Fruit fly (Drosophila melanogaster) whole organism, embryonic: ENCODE results near the gene Taf11.

ENCODE experiments used
- Aef1 ChIP-seq: fragments of 200-800 bp; sonication (Bioruptor generic); IDR thresholded peaks from 3 replicates; pipeline ENCODE4 v1.3.6; 2022; ENCODE audit warnings: missing biosample characterization, missing genetic modification characterization
- Antp ChIP-seq: fragments of 200-800 bp; sonication (Bioruptor generic); optimal IDR thresholded peaks from 3 replicates; lab custom pipeline; 2016; ENCODE audit warnings: missing biosample characterization, missing genetic modification characterization
- Blimp-1 ChIP-seq: fragments of 200-800 bp; sonication (Bioruptor generic); optimal IDR thresholded peaks from 3 replicates; lab custom pipeline; 2018; ENCODE audit warnings: missing biosample characterization, missing genetic modification characterization, mild to moderate bottlenecking, moderate library complexity, missing genetic modification reagents
- C15 ChIP-seq: fragments of 200-800 bp; sonication (Bioruptor generic); IDR thresholded peaks from 3 replicates; pipeline ENCODE4 v1.3.6; 2022; ENCODE audit warnings: missing biosample characterization, missing genetic modification characterization
- CG10147 ChIP-seq: fragments of 200-800 bp; sonication (Bioruptor generic); optimal IDR thresholded peaks from 2 replicates; lab custom pipeline; 2019; ENCODE audit warnings: missing biosample characterization, mild to moderate bottlenecking, missing genetic modification characterization, moderate library complexity
- CG1024 ChIP-seq: fragments of 200-800 bp; sonication (Bioruptor generic); IDR thresholded peaks from 2 replicates; pipeline ENCODE4 v1.3.6; 2022; ENCODE audit warnings: missing biosample characterization, missing genetic modification characterization
- CG11723 ChIP-seq: fragments of 200-800 bp; sonication (Bioruptor generic); optimal IDR thresholded peaks from 2 replicates; lab custom pipeline; 2017; ENCODE audit warnings: missing biosample characterization, mild to moderate bottlenecking, missing genetic modification characterization
- CG12104 ChIP-seq: fragments of 200-800 bp; sonication (Bioruptor generic); optimal IDR thresholded peaks from 3 replicates; lab custom pipeline; 2016; ENCODE audit warnings: missing biosample characterization, missing genetic modification characterization
- CG12155 ChIP-seq: fragments of 200-800 bp; sonication (Bioruptor generic); optimal IDR thresholded peaks from 3 replicates; lab custom pipeline; 2016; ENCODE audit warnings: missing biosample characterization, missing genetic modification characterization
- CG14965 ChIP-seq: fragments of 200-800 bp; sonication (Bioruptor generic); optimal IDR thresholded peaks from 2 replicates; lab custom pipeline; 2016; ENCODE audit warnings: missing biosample characterization, missing genetic modification characterization, borderline replicate concordance
- CG15514 ChIP-seq: fragments of 200-800 bp; sonication (Bioruptor generic); optimal IDR thresholded peaks from 3 replicates; lab custom pipeline; 2017; ENCODE audit warnings: missing biosample characterization, missing genetic modification characterization, mild to moderate bottlenecking, moderate library complexity, missing genetic modification reagents
- CG16813 ChIP-seq: fragments of 200-800 bp; sonication (Bioruptor generic); IDR thresholded peaks from 3 replicates; pipeline ENCODE4 v1.3.6; 2022; ENCODE audit warnings: missing biosample characterization, missing genetic modification characterization; ENCODE audit not compliant: partially characterized antibody
- CG18599 ChIP-seq: fragments of 200-800 bp; sonication (Bioruptor generic); optimal IDR thresholded peaks from 3 replicates; lab custom pipeline; 2017; ENCODE audit warnings: missing biosample characterization, missing genetic modification characterization, mild to moderate bottlenecking, moderate library complexity, missing genetic modification reagents
- CG30431 ChIP-seq: fragments of 200-800 bp; sonication (Bioruptor generic); optimal IDR thresholded peaks from 2 replicates; lab custom pipeline; 2017; ENCODE audit warnings: missing biosample characterization, missing genetic modification characterization
- CG4282 ChIP-seq: fragments of 200-800 bp; sonication (Bioruptor generic); optimal IDR thresholded peaks from 2 replicates; lab custom pipeline; 2016; ENCODE audit warnings: missing biosample characterization, missing genetic modification characterization
- CG7556 ChIP-seq: fragments of 200-800 bp; sonication (Bioruptor generic); optimal IDR thresholded peaks from 2 replicates; lab custom pipeline; 2017; ENCODE audit warnings: missing biosample characterization, mild to moderate bottlenecking, missing genetic modification characterization
- CG8089 ChIP-seq: fragments of 200-800 bp; sonication (Bioruptor generic); optimal IDR thresholded peaks from 3 replicates; lab custom pipeline; 2016; ENCODE audit warnings: missing biosample characterization, missing genetic modification characterization
- CG8281 ChIP-seq: fragments of 200-800 bp; sonication (Bioruptor generic); optimal IDR thresholded peaks from 2 replicates; lab custom pipeline; 2018; ENCODE audit warnings: missing biosample characterization, mild to moderate bottlenecking, missing genetic modification characterization, moderate library complexity
- CTCF ChIP-seq: fragments of 200-800 bp; sonication (Bioruptor generic); optimal IDR thresholded peaks from 2 replicates; lab custom pipeline; 2017; ENCODE audit warnings: missing biosample characterization, mild to moderate bottlenecking, missing genetic modification characterization, moderate library complexity
- Dll ChIP-seq: fragments of 200-800 bp; sonication (Bioruptor generic); IDR thresholded peaks from 4 replicates; pipeline ENCODE4 v1.3.6; 2022; ENCODE audit warnings: missing biosample characterization, missing genetic modification characterization; ENCODE audit not compliant: partially characterized antibody
- Dref ChIP-seq: fragments of 200-800 bp; sonication (Bioruptor generic); IDR thresholded peaks from 2 replicates; pipeline ENCODE4 v1.3.6; 2022; ENCODE audit warnings: missing biosample characterization, missing genetic modification characterization
- HLH54F ChIP-seq: fragments of 200-800 bp; sonication (Bioruptor generic); optimal IDR thresholded peaks from 3 replicates; lab custom pipeline; 2016; ENCODE audit warnings: missing biosample characterization, missing genetic modification characterization
- Hmx ChIP-seq: fragments of 200-800 bp; sonication (Bioruptor generic); optimal IDR thresholded peaks from 2 replicates; lab custom pipeline; 2016; ENCODE audit warnings: missing biosample characterization, missing genetic modification characterization
- Hr39 ChIP-seq: fragments of >200 bp; optimal IDR thresholded peaks from 2 replicates; lab custom pipeline; 2017
- Lhr ChIP-seq: fragments of 200-800 bp; sonication (Bioruptor generic); optimal IDR thresholded peaks from 3 replicates; lab custom pipeline; 2017; ENCODE audit warnings: mild to moderate bottlenecking, missing biosample characterization, missing genetic modification reagents, missing genetic modification characterization
- NC2α ChIP-seq: fragments of 200-800 bp; sonication (Bioruptor generic); optimal IDR thresholded peaks from 2 replicates; lab custom pipeline; 2016; ENCODE audit warnings: missing biosample characterization, missing genetic modification characterization
- NK7.1 ChIP-seq: fragments of 200-800 bp; sonication (Bioruptor generic); optimal IDR thresholded peaks from 3 replicates; lab custom pipeline; 2016; ENCODE audit warnings: missing biosample characterization, missing genetic modification characterization
- Nf-YB ChIP-seq: fragments of 200-800 bp; sonication (Bioruptor generic); optimal IDR thresholded peaks from 3 replicates; lab custom pipeline; 2019; ENCODE audit warnings: missing biosample characterization, mild to moderate bottlenecking, missing genetic modification characterization, moderate library complexity
- Ssrp ChIP-seq: fragments of 200-800 bp; sonication (Bioruptor generic); optimal IDR thresholded peaks from 2 replicates; lab custom pipeline; 2018; ENCODE audit warnings: missing biosample characterization, mild to moderate bottlenecking, missing genetic modification characterization, moderate library complexity
- al ChIP-seq: fragments of 200-800 bp; sonication (Bioruptor generic); IDR thresholded peaks from 2 replicates; pipeline ENCODE4 v1.3.6; 2022; ENCODE audit warnings: missing biosample characterization, missing genetic modification characterization
- az2 ChIP-seq: fragments of 200-800 bp; sonication (Bioruptor generic); optimal IDR thresholded peaks from 3 replicates; lab custom pipeline; 2016; ENCODE audit warnings: missing biosample characterization, missing genetic modification characterization
- caup ChIP-seq: fragments of 200-800 bp; sonication (Bioruptor generic); optimal IDR thresholded peaks from 3 replicates; lab custom pipeline; 2017; ENCODE audit warnings: missing biosample characterization, mild to moderate bottlenecking, missing genetic modification characterization, moderate library complexity; ENCODE audit not compliant: severe bottlenecking
- crc ChIP-seq: fragments of 200-800 bp; sonication (Bioruptor generic); optimal IDR thresholded peaks from 2 replicates; lab custom pipeline; 2016; ENCODE audit warnings: missing biosample characterization, missing genetic modification characterization
- dm ChIP-seq: fragments of 200-800 bp; sonication (Bioruptor generic); optimal IDR thresholded peaks from 3 replicates; lab custom pipeline; 2016; ENCODE audit warnings: missing biosample characterization, missing genetic modification characterization
- dmrt99B ChIP-seq: fragments of 200-800 bp; sonication (Bioruptor generic); optimal IDR thresholded peaks from 2 replicates; lab custom pipeline; 2018; ENCODE audit warnings: missing biosample characterization, mild to moderate bottlenecking, missing genetic modification characterization, moderate library complexity
- gfzf ChIP-seq: fragments of 200-800 bp; sonication (Bioruptor generic); optimal IDR thresholded peaks from 2 replicates; lab custom pipeline; 2016; ENCODE audit warnings: missing biosample characterization, mild to moderate bottlenecking, missing genetic modification characterization, moderate library complexity
- hb ChIP-seq: fragments of 200-800 bp; sonication (Bioruptor generic); IDR thresholded peaks from 3 replicates; pipeline ENCODE4 v1.3.6; 2022; ENCODE audit warnings: missing biosample characterization, missing genetic modification characterization; ENCODE audit not compliant: partially characterized antibody
- her ChIP-seq: fragments of 200-800 bp; sonication (Bioruptor generic); optimal IDR thresholded peaks from 2 replicates; lab custom pipeline; 2016; ENCODE audit warnings: missing biosample characterization, missing genetic modification characterization
- ind ChIP-seq: fragments of 200-800 bp; sonication (Bioruptor generic); optimal IDR thresholded peaks from 3 replicates; lab custom pipeline; 2016; ENCODE audit warnings: missing biosample characterization, missing genetic modification characterization
- lbe ChIP-seq: fragments of 200-800 bp; sonication (Bioruptor generic); optimal IDR thresholded peaks from 2 replicates; lab custom pipeline; 2016; ENCODE audit warnings: missing biosample characterization, mild to moderate bottlenecking, missing genetic modification characterization
- mam ChIP-seq: fragments of 200-800 bp; sonication (Bioruptor generic); optimal IDR thresholded peaks from 3 replicates; lab custom pipeline; 2016; ENCODE audit warnings: missing biosample characterization, missing genetic modification characterization
- oc ChIP-seq: fragments of 200-800 bp; sonication (Bioruptor generic); optimal IDR thresholded peaks from 2 replicates; lab custom pipeline; 2018; ENCODE audit warnings: missing biosample characterization, mild to moderate bottlenecking, missing genetic modification characterization, moderate library complexity
- onecut ChIP-seq: fragments of 200-800 bp; sonication (Bioruptor generic); IDR thresholded peaks from 2 replicates; pipeline ENCODE4 v1.3.6; 2022; ENCODE audit warnings: missing biosample characterization, missing genetic modification characterization
- otp ChIP-seq: fragments of 200-800 bp; sonication (Bioruptor generic); IDR thresholded peaks from 3 replicates; pipeline ENCODE4, ENCODE4 v1.3.6; 2022; ENCODE audit warnings: missing biosample characterization, missing genetic modification characterization
- pros ChIP-seq: fragments of 200-800 bp; sonication (Bioruptor generic); optimal IDR thresholded peaks from 3 replicates; lab custom pipeline; 2019; ENCODE audit warnings: missing biosample characterization, mild to moderate bottlenecking, missing genetic modification characterization, moderate library complexity
- pum ChIP-seq: fragments of 200-800 bp; sonication (Bioruptor generic); optimal IDR thresholded peaks from 2 replicates; lab custom pipeline; 2016; ENCODE audit warnings: missing biosample characterization, missing genetic modification characterization
- seq ChIP-seq: fragments of 200-800 bp; sonication (Bioruptor generic); IDR thresholded peaks from 2 replicates; pipeline ENCODE4 v1.3.6; 2022; ENCODE audit warnings: missing biosample characterization, missing genetic modification characterization
- sqz ChIP-seq: fragments of 200-800 bp; sonication (Bioruptor generic); optimal IDR thresholded peaks from 3 replicates; lab custom pipeline; 2018; ENCODE audit warnings: missing biosample characterization, mild to moderate bottlenecking, missing genetic modification characterization
- tio ChIP-seq: fragments of 200-800 bp; sonication (Bioruptor generic); optimal IDR thresholded peaks from 2 replicates; lab custom pipeline; 2017; ENCODE audit warnings: missing biosample characterization, missing genetic modification characterization, inconsistent platforms
- tll ChIP-seq, 2 experiments: fragments of 200-800 bp in 1 of 2; fragments of >200 bp in 1 of 2; sonication (Bioruptor generic) in 1 of 2; optimal IDR thresholded peaks; 2 replicates each; lab custom pipeline; 2017 to 2019; ENCODE audit warnings: missing biosample characterization in 2 of 2, missing genetic modification characterization in 2 of 2, mild to moderate bottlenecking in 1 of 2, moderate library complexity in 1 of 2
- trem ChIP-seq: fragments of 200-800 bp; optimal IDR thresholded peaks from 3 replicates; lab custom pipeline; 2019; ENCODE audit warnings: missing biosample characterization, mild to moderate bottlenecking, missing genetic modification characterization, moderate library complexity

Taf11 gene

dm6 chr2L:9774980-9775628, 12.0 kb upstream of the Taf11 start, which contains the start of the genes ppk11 and ppk16 (continued):
- TF ChIP-seq caup (GFP tag; lab: Kevin White, UChicago): peak; percentile 35
- peak; percentile 49 for TF ChIP-seq CG18599 (GFP tag; lab: Kevin White, UChicago)
- TF ChIP-seq seq: peak; percentile 24; the same call in 1 of the 2 replicates
- no peak for TF ChIP-seq Nf-YB
- TF ChIP-seq Hr39 (lab: Kevin White, UChicago): no peak
- TF ChIP-seq CG12104 (GFP tag; lab: Kevin White, UChicago): no peak
- peak; percentile 12 for TF ChIP-seq crc (GFP tag; lab: Kevin White, UChicago)
- no peak for TF ChIP-seq Dref
- TF ChIP-seq CG4282 (GFP tag; lab: Kevin White, UChicago): no peak
- no peak for TF ChIP-seq HLH54F (GFP tag; lab: Kevin White, UChicago)
- TF ChIP-seq CG8089: no peak
- no peak for TF ChIP-seq CG12155 (GFP tag; lab: Kevin White, UChicago)
- no peak for TF ChIP-seq NC2α (GFP tag; lab: Kevin White, UChicago)
- TF ChIP-seq dm (GFP tag; lab: Kevin White, UChicago): no peak
- peak; percentile 50; the same call in 1 of the 3 replicates for TF ChIP-seq otp (GFP tag; lab: Robert Waterston, UW)
- TF ChIP-seq tll (GFP tag; optimal IDR thresholded peaks at IDR 0.05; lab: Kevin White, UChicago): no peak
- peak; percentile 25 for TF ChIP-seq CG14965
- TF ChIP-seq Blimp-1 (GFP tag; lab: Kevin White, UChicago): no peak
- no peak for TF ChIP-seq az2 (GFP tag; lab: Kevin White, UChicago)
- TF ChIP-seq Lhr (GFP tag; lab: Kevin White, UChicago): no peak
- peak; percentile 13 for TF ChIP-seq CG8281 (tag; lab: Kevin White, UChicago)
- no peak for TF ChIP-seq ind (GFP tag; lab: Kevin White, UChicago)
- TF ChIP-seq CG16813 (GFP tag; lab: Robert Waterston, UW): no peak
- no peak for TF ChIP-seq hb (GFP tag; lab: Robert Waterston, UW)
- TF ChIP-seq mam (GFP tag; lab: Kevin White, UChicago): no peak
- no peak for TF ChIP-seq Dll (GFP tag; lab: Robert Waterston, UW)
- no peak for TF ChIP-seq pros (GFP tag; lab: Kevin White, UChicago)
- TF ChIP-seq gfzf (GFP tag; lab: Kevin White, UChicago): no peak
- no peak for TF ChIP-seq trem (tag; lab: Kevin White, UChicago)
- TF ChIP-seq oc (tag; lab: Kevin White, UChicago): no peak
- TF ChIP-seq C15 (GFP tag; lab: Robert Waterston, UW): no peak
- TF ChIP-seq onecut (GFP tag; lab: Robert Waterston, UW): no peak
- TF ChIP-seq lbe: no peak
- no peak for TF ChIP-seq Ssrp (tag; lab: Kevin White, UChicago)
- no peak for TF ChIP-seq sqz (GFP tag; lab: Kevin White, UChicago)
- TF ChIP-seq tio: peak; percentile 30
- 0 out of 2 replicates have a peak, but pooled peaks have one; percentile 11 for TF ChIP-seq al (GFP tag; lab: Robert Waterston, UW)
- no peak for TF ChIP-seq her (GFP tag; lab: Kevin White, UChicago)
- TF ChIP-seq pum (GFP tag; lab: Kevin White, UChicago): no peak
- TF ChIP-seq Hmx (GFP tag; lab: Kevin White, UChicago): no peak
- no peak for TF ChIP-seq Aef1 (GFP tag; lab: Robert Waterston, UW)
- no peak for TF ChIP-seq CTCF (GFP tag; lab: Kevin White, UChicago)
- peak; percentile 32 for TF ChIP-seq NK7.1 (GFP tag; lab: Kevin White, UChicago)
- peak; percentile 38 for TF ChIP-seq CG15514
- no peak for TF ChIP-seq CG11723 (GFP tag; lab: Kevin White, UChicago)
- no peak for TF ChIP-seq Antp (GFP tag; lab: Kevin White, UChicago)
- TF ChIP-seq CG7556 (GFP tag; lab: Kevin White, UChicago): no peak
- TF ChIP-seq CG1024: no peak
- TF ChIP-seq CG30431: no peak
- no peak for TF ChIP-seq CG10147
- TF ChIP-seq dmrt99B (tag; lab: Kevin White, UChicago): no peak
